Fruit fly (Drosophila melanogaster): Measurements from ENCODE around the gene crp.

Gene crp

DNA sequence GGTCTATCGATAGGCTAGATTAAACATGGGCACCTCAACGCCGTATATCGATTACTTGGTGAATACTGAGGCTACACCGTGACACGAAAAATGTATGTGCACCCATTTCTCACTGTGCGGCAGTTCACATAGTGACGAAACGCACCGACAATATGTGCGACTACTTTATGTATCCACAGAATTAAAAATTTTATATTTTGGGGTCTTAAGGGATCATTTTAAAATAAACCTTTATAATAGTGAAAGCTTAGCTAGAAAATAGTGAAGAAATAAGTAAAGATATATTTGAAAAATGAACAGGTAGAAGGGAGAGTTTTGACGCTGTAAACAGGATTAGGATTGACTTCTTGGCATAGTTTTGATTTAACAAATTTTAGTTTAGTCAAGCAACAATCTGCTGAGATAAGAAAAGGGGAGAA is 41.6 kb upstream of the crp start, which contains the start of gene mRpL4 (continued):
- TF ChIP-seq CG2120 (GFP tag; optimal IDR thresholded peaks at IDR 0.05): peak; percentile 88
- TF ChIP-seq tin (GFP tag; optimal IDR thresholded peaks at IDR 0.05): peak; percentile 85
- TF ChIP-seq Hr51 (GFP tag; optimal IDR thresholded peaks at IDR 0.05): no peak
- TF ChIP-seq CG14860 (GFP tag; IDR thresholded peaks at IDR 0.05; ENCODE audit: partially characterized antibody): peak; percentile 99
- peak; percentile 32 for TF ChIP-seq CG2875 (GFP tag; optimal IDR thresholded peaks at IDR 0.05)
- peak; percentile 97 for TF ChIP-seq HLH4C (GFP tag; IDR thresholded peaks at IDR 0.05; ENCODE audit: partially characterized antibody)
- peak; percentile 91 for TF ChIP-seq CG2129 (GFP tag; IDR thresholded peaks at IDR 0.05; ENCODE audit: partially characterized antibody)
- peak; percentile 78 for TF ChIP-seq CG12942 (GFP tag; optimal IDR thresholded peaks at IDR 0.05)
- no peak for TF ChIP-seq fru (optimal IDR thresholded peaks at IDR 0.05)
- TF ChIP-seq E2f1 (GFP tag; IDR thresholded peaks at IDR 0.05): peak; percentile 70
- no peak for TF ChIP-seq CG4404 (GFP tag; IDR thresholded peaks at IDR 0.05)
- peak; percentile 59 for TF ChIP-seq Bteb2 (GFP tag; optimal IDR thresholded peaks at IDR 0.05)
- TF ChIP-seq Neu2 (GFP tag; optimal IDR thresholded peaks at IDR 0.05; ENCODE audit: borderline replicate concordance): no peak
- TF ChIP-seq odd (GFP tag; optimal IDR thresholded peaks at IDR 0.05): no peak
- peak; percentile 99 for TF ChIP-seq zen2 (GFP tag; IDR thresholded peaks at IDR 0.05; ENCODE audit: partially characterized antibody)
- TF ChIP-seq pita (GFP tag; optimal IDR thresholded peaks at IDR 0.05): no peak
- TF ChIP-seq HLH3B (GFP tag; IDR thresholded peaks at IDR 0.05): peak; percentile 48; the same call in 1 of the 2 replicates
- peak; percentile 80 for TF ChIP-seq CG12659 (GFP tag; optimal IDR thresholded peaks at IDR 0.05)
- 0 out of 3 replicates have a peak, but pooled peaks have one; percentile 42 for TF ChIP-seq CG2889 (GFP tag; IDR thresholded peaks at IDR 0.05)
- TF ChIP-seq Sox100B (GFP tag; optimal IDR thresholded peaks at IDR 0.05): peak; percentile 30
- no peak for TF ChIP-seq mirr (GFP tag; optimal IDR thresholded peaks at IDR 0.05)
- peak; percentile 72 for TF ChIP-seq Abd-B (GFP tag; optimal IDR thresholded peaks at IDR 0.05)
- TF ChIP-seq nerfin-2 (GFP tag; IDR thresholded peaks at IDR 0.05; ENCODE audit: partially characterized antibody): peak; percentile 98
- no peak for TF ChIP-seq Hmx (GFP tag; optimal IDR thresholded peaks at IDR 0.05)
- TF ChIP-seq CG2116 (GFP tag; optimal IDR thresholded peaks at IDR 0.05): peak; percentile 87
- TF ChIP-seq CG5245 (GFP tag; optimal IDR thresholded peaks at IDR 0.05): peak; percentile 41
- TF ChIP-seq H2.0 (GFP tag; IDR thresholded peaks at IDR 0.05): peak; percentile 45
- TF ChIP-seq ro (GFP tag; IDR thresholded peaks at IDR 0.05): no peak
- peak; percentile 83 for TF ChIP-seq NFAT (GFP tag; IDR thresholded peaks at IDR 0.05)
- peak; percentile 76 for TF ChIP-seq shn (GFP tag; optimal IDR thresholded peaks at IDR 0.05)
- TF ChIP-seq Mrtf (GFP tag; IDR thresholded peaks at IDR 0.05): no peak; the same call in 2 of the 3 replicates
- TF ChIP-seq CHES-1-like (GFP tag; optimal IDR thresholded peaks at IDR 0.05): peak; percentile 76
- peak; percentile 88 for TF ChIP-seq vfl (GFP tag; optimal IDR thresholded peaks at IDR 0.05)
- TF ChIP-seq sisA (GFP tag; IDR thresholded peaks at IDR 0.05): peak; percentile 80
- no peak for TF ChIP-seq tup (GFP tag; optimal IDR thresholded peaks at IDR 0.05)
- no peak for TF ChIP-seq TFAM (GFP tag; optimal IDR thresholded peaks at IDR 0.05)
- TF ChIP-seq CG1024 (GFP tag; IDR thresholded peaks at IDR 0.05): no peak
- no peak for TF ChIP-seq Kr (GFP tag; optimal IDR thresholded peaks at IDR 0.05)
- peak; percentile 11 for TF ChIP-seq HHEX (GFP tag; optimal IDR thresholded peaks at IDR 0.05)
- peak; percentile 60 for TF ChIP-seq slou (GFP tag; optimal IDR thresholded peaks at IDR 0.05)
- peak; percentile 72 for TF ChIP-seq zfh1 (GFP tag; IDR thresholded peaks at IDR 0.05)
- peak; percentile 82 for TF ChIP-seq pzg (GFP tag; optimal IDR thresholded peaks at IDR 0.05)
- no peak for TF ChIP-seq CrebB (tag; optimal IDR thresholded peaks at IDR 0.05)
- TF ChIP-seq CG31365 (tag; optimal IDR thresholded peaks at IDR 0.05): no peak
- no peak for TF ChIP-seq sens-2 (GFP tag; IDR thresholded peaks at IDR 0.05)
- TF ChIP-seq CG8924 (tag; optimal IDR thresholded peaks at IDR 0.05): peak; percentile 57
- peak; percentile 99 for TF ChIP-seq Scr (GFP tag; IDR thresholded peaks at IDR 0.05; ENCODE audit: partially characterized antibody)
- no peak for TF ChIP-seq da (GFP tag; optimal IDR thresholded peaks at IDR 0.05)
- TF ChIP-seq CG14050 (GFP tag; IDR thresholded peaks at IDR 0.05): no peak
- peak; percentile 68 for TF ChIP-seq Atf3 (GFP tag; optimal IDR thresholded peaks at IDR 0.05)
- peak; percentile 51 for TF ChIP-seq CG9215 (GFP tag; IDR thresholded peaks at IDR 0.05)

Measured in whole organism, embryonic.